Fruit fly (Drosophila melanogaster) whole organism, prepupa: ENCODE measurements around the gene Lcp65Ag2.

Experiments
- Blimp-1 ChIP-seq: fragments of 200-800 bp; sonication (Bioruptor generic); optimal IDR thresholded peaks from 3 replicates; lab custom pipeline; 2017; ENCODE audit warnings: missing biosample characterization, missing genetic modification characterization, mild to moderate bottlenecking, moderate library complexity, missing genetic modification reagents
- CG10631 ChIP-seq: fragments of 200-800 bp; sonication (Bioruptor generic); optimal IDR thresholded peaks from 2 replicates; lab custom pipeline; 2016; ENCODE audit warnings: missing biosample characterization, missing genetic modification characterization
- CG10669 ChIP-seq: fragments of 200-800 bp; sonication (Bioruptor generic); optimal IDR thresholded peaks from 3 replicates; lab custom pipeline; 2018; ENCODE audit warnings: missing biosample characterization, mild to moderate bottlenecking, missing genetic modification characterization, moderate library complexity
- CG11294 ChIP-seq: fragments of 200-800 bp; sonication (Bioruptor generic); IDR thresholded peaks from 2 replicates; pipeline ENCODE4 v1.3.6; 2022; ENCODE audit warnings: missing biosample characterization, missing genetic modification characterization
- CG11762 ChIP-seq: fragments of 200-800 bp; sonication (Bioruptor generic); optimal IDR thresholded peaks from 3 replicates; lab custom pipeline; 2016; ENCODE audit warnings: missing biosample characterization, missing genetic modification characterization; ENCODE audit not compliant: insufficient read depth
- CG1621 ChIP-seq: fragments of 200-800 bp; sonication (Bioruptor generic); optimal IDR thresholded peaks from 3 replicates; lab custom pipeline; 2018; ENCODE audit warnings: missing biosample characterization, mild to moderate bottlenecking, missing genetic modification characterization
- CG16779 ChIP-seq: fragments of 200-800 bp; sonication (Bioruptor generic); optimal IDR thresholded peaks from 3 replicates; lab custom pipeline; 2017; ENCODE audit warnings: missing biosample characterization, mild to moderate bottlenecking, missing genetic modification characterization
- CG3032 ChIP-seq: fragments of 200-800 bp; optimal IDR thresholded peaks from 2 replicates; lab custom pipeline; 2019; ENCODE audit warnings: missing biosample characterization, mild to moderate bottlenecking, missing genetic modification characterization, moderate library complexity
- CG31627 ChIP-seq: fragments of 200-800 bp; sonication (Bioruptor generic); optimal IDR thresholded peaks from 3 replicates; lab custom pipeline; 2016; ENCODE audit warnings: missing biosample characterization, missing genetic modification characterization
- CG4318 ChIP-seq: fragments of 200-800 bp; sonication (Bioruptor generic); optimal IDR thresholded peaks from 3 replicates; lab custom pipeline; 2017; ENCODE audit warnings: missing biosample characterization, mild to moderate bottlenecking, missing genetic modification characterization
- CG6163 ChIP-seq: fragments of 200-800 bp; sonication (Bioruptor generic); IDR thresholded peaks from 3 replicates; pipeline ENCODE4 v1.3.6; 2022; ENCODE audit warnings: missing biosample characterization, missing genetic modification characterization
- CG6792 ChIP-seq: fragments of 200-800 bp; sonication (Bioruptor generic); optimal IDR thresholded peaks from 3 replicates; lab custom pipeline; 2016; ENCODE audit warnings: missing biosample characterization, missing genetic modification characterization
- CG6808 ChIP-seq: fragments of 200-800 bp; sonication (Bioruptor generic); optimal IDR thresholded peaks from 3 replicates; lab custom pipeline; 2017; ENCODE audit warnings: missing biosample characterization, missing genetic modification characterization, mild to moderate bottlenecking, moderate library complexity, missing genetic modification reagents
- CG7368 ChIP-seq: fragments of 200-800 bp; sonication (Bioruptor generic); optimal IDR thresholded peaks from 3 replicates; lab custom pipeline; 2016; ENCODE audit warnings: missing biosample characterization, missing genetic modification characterization
- CG8119 ChIP-seq: fragments of 200-800 bp; sonication (Bioruptor generic); IDR thresholded peaks from 3 replicates; pipeline ENCODE4 v1.3.6; 2022; ENCODE audit warnings: missing biosample characterization, missing genetic modification characterization
- CG8319 ChIP-seq: fragments of 200-800 bp; sonication (Bioruptor generic); optimal IDR thresholded peaks from 3 replicates; lab custom pipeline; 2016; ENCODE audit warnings: missing biosample characterization, missing genetic modification characterization
- Eip78C ChIP-seq: fragments of 200-800 bp; sonication (Bioruptor generic); peaks from one replicate; lab custom pipeline; 2016; ENCODE audit warnings: missing biosample characterization, missing genetic modification characterization
- Eip93F ChIP-seq: fragments of 200-800 bp; sonication (Bioruptor generic); optimal IDR thresholded peaks from 2 replicates; lab custom pipeline; 2016; ENCODE audit warnings: missing biosample characterization, mild to moderate bottlenecking, missing genetic modification characterization
- Gug ChIP-seq: fragments of 200-800 bp; sonication (Bioruptor generic); IDR thresholded peaks from 2 replicates; pipeline ENCODE4 v1.3.6; 2022; ENCODE audit warnings: missing biosample characterization, missing genetic modification characterization
- Hr38 ChIP-seq: sonication (Bioruptor generic); optimal IDR thresholded peaks from 2 replicates; lab custom pipeline; 2016; ENCODE audit warnings: missing biosample characterization, missing genetic modification characterization
- Lpt ChIP-seq: fragments of 200-800 bp; sonication (Bioruptor generic); optimal IDR thresholded peaks from 3 replicates; lab custom pipeline; 2016; ENCODE audit warnings: missing biosample characterization, missing genetic modification characterization
- Met ChIP-seq: fragments of 200-800 bp; sonication (Bioruptor generic); optimal IDR thresholded peaks from 3 replicates; lab custom pipeline; 2016; ENCODE audit warnings: missing biosample characterization, missing genetic modification characterization
- Smox ChIP-seq: fragments of 200-800 bp; sonication (Bioruptor generic); optimal IDR thresholded peaks from 3 replicates; lab custom pipeline; 2016; ENCODE audit warnings: missing biosample characterization, missing genetic modification characterization
- Sox102F ChIP-seq: fragments of 200-800 bp; sonication (Bioruptor generic); optimal IDR thresholded peaks from 2 replicates; lab custom pipeline; 2016; ENCODE audit warnings: missing biosample characterization, mild to moderate bottlenecking, missing genetic modification characterization
- Sox15 ChIP-seq: fragments of 200-800 bp; sonication (Bioruptor generic); optimal IDR thresholded peaks from 3 replicates; lab custom pipeline; 2016; ENCODE audit warnings: missing biosample characterization, missing genetic modification characterization
- achi ChIP-seq: fragments of 200-800 bp; sonication (Bioruptor generic); optimal IDR thresholded peaks from 3 replicates; lab custom pipeline; 2016; ENCODE audit warnings: missing biosample characterization, missing genetic modification characterization
- dsx ChIP-seq: fragments of 200-800 bp; optimal IDR thresholded peaks from 3 replicates; lab custom pipeline; 2019; ENCODE audit warnings: missing biosample characterization, mild to moderate bottlenecking, missing genetic modification characterization, moderate library complexity; ENCODE audit not compliant: poor library complexity, severe bottlenecking
- eg ChIP-seq: fragments of 200-800 bp; sonication (Bioruptor generic); IDR thresholded peaks from 3 replicates; pipeline ENCODE4 v1.3.6; 2022; ENCODE audit warnings: missing biosample characterization, missing genetic modification characterization
- esn ChIP-seq: fragments of 200-800 bp; sonication (Bioruptor generic); optimal IDR thresholded peaks from 2 replicates; lab custom pipeline; 2016; ENCODE audit warnings: missing biosample characterization, mild to moderate bottlenecking, missing genetic modification characterization, moderate library complexity
- fd85E ChIP-seq: fragments of 200-800 bp; sonication (Bioruptor generic); optimal IDR thresholded peaks from 3 replicates; lab custom pipeline; 2016; ENCODE audit warnings: missing biosample characterization, missing genetic modification characterization
- net ChIP-seq: fragments of 200-800 bp; sonication (Bioruptor generic); optimal IDR thresholded peaks from 3 replicates; lab custom pipeline; 2016; ENCODE audit warnings: missing biosample characterization, missing genetic modification characterization
- pdm3 ChIP-seq: fragments of 200-800 bp; sonication (Bioruptor generic); optimal IDR thresholded peaks from 3 replicates; lab custom pipeline; 2016; ENCODE audit warnings: missing biosample characterization, missing genetic modification characterization
- salr ChIP-seq, 2 experiments: fragments of 200-800 bp; sonication (Bioruptor generic); optimal IDR thresholded peaks; 3 replicates each; lab custom pipeline; 2016 to 2018; ENCODE audit warnings: missing biosample characterization in 2 of 2, missing genetic modification characterization in 2 of 2, mild to moderate bottlenecking in 1 of 2
- spab ChIP-seq: fragments of 200-800 bp; sonication (Bioruptor generic); optimal IDR thresholded peaks from 2 replicates; lab custom pipeline; 2017; ENCODE audit warnings: missing biosample characterization, mild to moderate bottlenecking, missing genetic modification characterization, missing genetic modification reagents
- vri ChIP-seq: fragments of 200-800 bp; sonication (Bioruptor generic); optimal IDR thresholded peaks from 3 replicates; lab custom pipeline; 2016; ENCODE audit warnings: missing biosample characterization, mild to moderate bottlenecking, missing genetic modification characterization

Gene Lcp65Ag2

DNA sequence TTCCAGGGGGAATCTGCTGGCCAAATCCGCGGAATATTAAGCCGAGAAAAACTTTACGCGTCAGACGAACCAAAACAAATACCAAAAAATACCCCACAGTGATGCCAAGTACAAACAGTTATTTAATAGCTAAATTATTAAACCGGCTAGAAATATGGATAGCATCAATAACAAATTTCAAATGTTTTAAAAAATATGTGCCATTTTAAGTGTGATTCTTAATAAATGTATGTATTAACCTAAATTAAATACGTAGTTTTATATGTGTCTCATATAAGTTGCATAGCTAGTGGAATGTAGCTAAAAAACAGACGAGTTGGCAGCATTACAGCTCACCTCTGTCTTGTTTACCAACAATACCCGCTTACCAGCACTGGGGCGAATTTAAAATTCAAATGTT lies 48.4 kb upstream of the Lcp65Ag2 start, which contains the start of gene CG10274 (continued):
- TF ChIP-seq Hr38 (GFP tag; lab: Kevin White, UChicago) (no peak), net (GFP tag; lab: Kevin White, UChicago) (no peak), CG8319 (GFP tag; lab: Kevin White, UChicago) (peak; percentile 52), Eip78C (GFP tag; lab: Kevin White, UChicago) (no peak), CG6792 (peak; percentile 46), CG11762 (GFP tag; lab: Kevin White, UChicago) (no peak), eg (peak; percentile 36; the same call in 1 of the 3 replicates), CG11294 (GFP tag; lab: Robert Waterston, UW) (no peak; the same call in 1 of the 2 replicates), Smox (GFP tag; lab: Kevin White, UChicago) (no peak), achi (GFP tag; lab: Kevin White, UChicago) (no peak), fd85E (no peak), Blimp-1 (GFP tag; lab: Kevin White, UChicago) (no peak), Lpt (GFP tag; lab: Kevin White, UChicago) (no peak), pdm3 (GFP tag; lab: Kevin White, UChicago) (no peak), CG6808 (no peak), CG6163 (GFP tag; lab: Robert Waterston, UW) (peak; percentile 42; the same call in 2 of the 3 replicates)

DNA sequence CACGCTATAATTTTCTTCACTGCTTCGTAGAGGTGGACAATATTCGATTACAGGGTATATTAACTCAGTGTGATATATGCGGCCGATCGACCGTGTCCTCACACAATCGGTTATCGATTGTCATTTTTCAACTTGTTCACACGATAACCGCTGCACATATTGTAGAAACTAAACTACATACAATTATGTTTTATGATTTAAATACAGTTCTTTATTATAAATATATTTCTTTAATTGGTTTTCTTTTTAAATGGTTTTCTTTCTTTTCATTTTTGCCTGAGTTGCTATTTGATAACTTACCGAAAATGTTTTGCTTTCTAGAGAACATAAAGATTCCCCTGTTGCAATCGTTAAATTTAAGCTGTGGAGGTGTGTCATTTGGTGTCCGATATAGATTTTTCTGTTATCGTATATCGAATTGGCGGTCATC lies 40.4 kb upstream of the Lcp65Ag2 start, which contains the start of the genes fmt and CG7376:
TSS of gene fmt (minus strand) at position 55 of the 430 bp plus-strand sequence.
TSS of gene CG7376 (plus strand) at position 423 of the 430 bp plus-strand sequence.
- TF ChIP-seq CG31627 (GFP tag; lab: Kevin White, UChicago), result no peak
- no peak for TF ChIP-seq Eip93F (GFP tag; lab: Kevin White, UChicago)
- TF ChIP-seq CG10631 (GFP tag; lab: Kevin White, UChicago), result no peak
- TF ChIP-seq fd85E, result no peak
- no peak for TF ChIP-seq vri (GFP tag; lab: Kevin White, UChicago)
- TF ChIP-seq esn (GFP tag; lab: Kevin White, UChicago), result peak; percentile 53
- peak; percentile 18 for TF ChIP-seq Sox15
- TF ChIP-seq Gug (GFP tag; lab: Robert Waterston, UW), result peak; percentile 14; the same call in 1 of the 2 replicates
- no peak for TF ChIP-seq dsx (GFP tag; lab: Kevin White, UChicago)
- TF ChIP-seq Sox102F (GFP tag; lab: Kevin White, UChicago), result no peak
- TF ChIP-seq Lpt (GFP tag; lab: Kevin White, UChicago), result no peak
- TF ChIP-seq CG8119, result no peak
- TF ChIP-seq CG8319 (GFP tag; lab: Kevin White, UChicago), result no peak
- no peak for TF ChIP-seq CG7368 (GFP tag; lab: Kevin White, UChicago)
- no peak for TF ChIP-seq CG1621 (tag; lab: Kevin White, UChicago)
- TF ChIP-seq CG3032 (tag; lab: Kevin White, UChicago), result peak; percentile 57
- TF ChIP-seq spab (GFP tag; lab: Kevin White, UChicago), result no peak
- no peak for TF ChIP-seq CG16779 (tag; lab: Kevin White, UChicago)
- TF ChIP-seq CG10669, result no peak
- no peak for TF ChIP-seq Met (GFP tag; lab: Kevin White, UChicago)
- TF ChIP-seq, all 60 proteins: peak for 4

DNA sequence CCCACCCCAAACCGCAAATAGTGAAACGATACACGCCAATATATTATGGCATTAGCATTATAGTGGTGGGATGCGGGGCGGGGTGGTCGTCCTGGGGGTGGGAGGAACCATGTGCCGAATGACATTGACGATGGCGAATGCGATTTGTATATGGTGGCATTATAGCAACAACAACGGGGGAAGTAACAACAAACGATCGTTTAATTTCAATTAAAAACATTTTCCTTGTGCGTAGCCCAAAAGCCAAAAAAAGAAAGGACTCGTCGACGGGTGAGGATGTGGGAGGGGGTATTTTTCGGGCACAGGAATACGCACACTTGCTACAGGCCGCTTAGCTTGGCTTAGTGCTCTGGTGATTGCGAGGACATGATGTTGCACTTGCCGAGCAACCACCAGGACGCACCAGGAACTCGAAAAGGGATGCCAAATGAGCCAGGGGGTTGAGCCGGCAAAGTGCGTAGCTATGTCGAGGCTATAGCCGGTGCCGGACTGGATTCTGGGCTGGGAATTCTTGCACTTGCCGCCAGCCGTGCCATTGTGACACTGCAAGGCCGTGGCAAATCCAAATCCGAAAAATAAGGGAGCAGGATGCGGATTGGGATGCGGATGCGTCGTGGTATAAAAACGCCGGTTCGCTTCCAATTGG lies 29.2 kb upstream of the Lcp65Ag2 start, which contains the start of gene Prdm13:
TSS of gene Prdm13 (plus strand) at position 645 of the 646 bp plus-strand sequence.
- TF ChIP-seq CG10669 (no peak), Hr38 (GFP tag; lab: Kevin White, UChicago) (no peak), CG4318 (GFP tag; lab: Kevin White, UChicago) (no peak), salr (GFP tag; optimal IDR thresholded peaks at IDR 0.05; lab: Kevin White, UChicago) (no peak)
